Worm (Caenorhabditis elegans) whole organism, L4 larva: ENCODE results near the gene F46E10.2.

Experiments
- aly-2 ChIP-seq: sonication (generic microtip); optimal IDR thresholded peaks from 2 replicates; lab custom pipeline; 2018; ENCODE audit warnings: missing biosample characterization, missing genetic modification characterization
- ama-1 ChIP-seq: fragments of 150-350 bp; optimal IDR thresholded peaks from 2 replicates; lab custom pipeline; 2014; ENCODE audit warnings: inconsistent platforms, mixed read lengths
- dmd-9 ChIP-seq: fragments of 200-800 bp; sonication (Bioruptor generic); IDR thresholded peaks from 2 replicates; pipeline ENCODE4 v1.3.6; 2022; ENCODE audit warnings: missing genetic modification reagents, missing genetic modification characterization, missing compliant biosample characterization
- lin-15B ChIP-seq: fragments of 150-350 bp; sonication (generic microtip); optimal IDR thresholded peaks from 3 replicates; lab custom pipeline; 2014; ENCODE audit warnings: missing biosample characterization, missing genetic modification characterization
- mep-1 ChIP-seq: fragments of 150-350 bp; sonication (generic microtip); optimal IDR thresholded peaks from 3 replicates; lab custom pipeline; 2014; ENCODE audit warnings: missing biosample characterization, missing genetic modification characterization
- pha-4 ChIP-seq, 2 experiments: fragments of 150-350 bp in 1 of 2; fragments of 200-800 bp in 1 of 2; sonication (Bioruptor generic) in 1 of 2; IDR thresholded peaks in 1 of 2; optimal IDR thresholded peaks in 1 of 2; 2 replicates each; pipeline versions ENCODE4 v1.3.6 to Lab custom; 2014 to 2022; ENCODE audit warnings: missing genetic modification characterization in 2 of 2, missing genetic modification reagents in 2 of 2, missing biosample characterization in 1 of 2, missing compliant biosample characterization in 1 of 2

DNA sequence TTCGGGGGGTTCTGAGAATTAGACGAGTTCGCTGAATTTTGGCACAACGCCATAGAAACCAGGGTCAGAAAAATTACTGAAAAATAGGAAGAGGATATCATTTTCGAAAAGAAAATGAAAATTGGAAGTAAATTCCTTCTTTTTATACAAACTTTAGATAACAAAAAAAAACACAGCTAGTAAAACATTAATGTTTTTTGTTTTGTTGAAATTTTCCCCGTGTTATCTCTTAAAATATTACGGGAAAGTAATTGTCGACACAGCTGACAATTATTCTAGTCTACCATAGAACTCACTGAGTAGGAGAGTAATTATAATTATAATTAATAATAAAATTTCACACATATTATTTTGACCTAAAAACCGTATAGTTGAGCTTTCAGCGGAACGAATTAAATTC is 38.9 kb downstream of the F46E10.2 start, which contains the start of gene spp-26:
- TF ChIP-seq ama-1 (lab: Kevin White, UChicago) (no peak), aly-2 (no peak), pha-4 (GFP tag; IDR thresholded peaks at IDR 0.05; lab: Robert Waterston, UW) (no peak), pha-4 (tag; optimal IDR thresholded peaks at IDR 0.05; lab: Kevin White, UChicago) (no peak), dmd-9 (no peak), lin-15B (tag; lab: Kevin White, UChicago) (no peak), mep-1 (tag; lab: Kevin White, UChicago) (no peak)
